Worm (Caenorhabditis elegans) whole organism, L4 larva: ENCODE results near the gene nhr-88.

Experiments used
- T26A8.4 ChIP-seq: fragments of 200-800 bp; sonication (Bioruptor generic); IDR thresholded peaks from 2 replicates; pipeline ENCODE4 v1.3.6; 2022; ENCODE audit warnings: missing genetic modification characterization, missing compliant biosample characterization
- lin-39 ChIP-seq: fragments of 150-350 bp; optimal IDR thresholded peaks from 2 replicates; lab custom pipeline; 2014; ENCODE audit warnings: missing biosample characterization, missing genetic modification reagents, missing genetic modification characterization
- nhr-237 ChIP-seq: sonication (generic microtip); optimal IDR thresholded peaks from 2 replicates; lab custom pipeline; 2017; ENCODE audit warnings: missing biosample characterization, missing genetic modification characterization
- vab-7 ChIP-seq: fragments of 200-800 bp; sonication (Bioruptor generic); IDR thresholded peaks from 2 replicates; pipeline ENCODE4 v1.3.6; 2022; ENCODE audit warnings: missing genetic modification reagents, missing genetic modification characterization, missing compliant biosample characterization

ce11 chrII:2990089-2990488, 13.7 kb downstream of the nhr-88 start:
- TF ChIP-seq vab-7 (GFP tag; lab: Robert Waterston, UW), result no peak
- TF ChIP-seq nhr-237 (tag; lab: Kevin White, UChicago), result no peak
- no peak for TF ChIP-seq T26A8.4
- no peak for TF ChIP-seq lin-39 (tag; lab: Kevin White, UChicago)
